Fruit fly (Drosophila melanogaster) whole organism, embryonic: ENCODE data around the gene bb8.

ENCODE experiments used
- CG10274 ChIP-seq: fragments of 200-800 bp; sonication (Bioruptor generic); optimal IDR thresholded peaks from 3 replicates; lab custom pipeline; 2017; ENCODE audit warnings: missing biosample characterization, mild to moderate bottlenecking, missing genetic modification characterization
- CG11398 ChIP-seq: fragments of 200-800 bp; sonication (Bioruptor generic); optimal IDR thresholded peaks from 2 replicates; lab custom pipeline; 2016; ENCODE audit warnings: missing biosample characterization, missing genetic modification characterization
- CG11723 ChIP-seq: fragments of 200-800 bp; sonication (Bioruptor generic); optimal IDR thresholded peaks from 2 replicates; lab custom pipeline; 2017; ENCODE audit warnings: missing biosample characterization, mild to moderate bottlenecking, missing genetic modification characterization
- CG12769 ChIP-seq: fragments of 200-800 bp; sonication (Bioruptor generic); optimal IDR thresholded peaks from 2 replicates; lab custom pipeline; 2019; ENCODE audit warnings: missing biosample characterization, mild to moderate bottlenecking, missing genetic modification characterization, moderate library complexity
- CG13424 ChIP-seq: fragments of 200-800 bp; sonication (Bioruptor generic); optimal IDR thresholded peaks from 2 replicates; lab custom pipeline; 2019; ENCODE audit warnings: missing biosample characterization, mild to moderate bottlenecking, missing genetic modification characterization, moderate library complexity
- CG13624 ChIP-seq: fragments of 200-800 bp; sonication (Bioruptor generic); optimal IDR thresholded peaks from 2 replicates; lab custom pipeline; 2016; ENCODE audit warnings: missing biosample characterization, missing genetic modification characterization
- CG14965 ChIP-seq: fragments of 200-800 bp; sonication (Bioruptor generic); optimal IDR thresholded peaks from 2 replicates; lab custom pipeline; 2016; ENCODE audit warnings: missing biosample characterization, missing genetic modification characterization, borderline replicate concordance
- CG17359 ChIP-seq: fragments of 200-800 bp; sonication (Bioruptor generic); optimal IDR thresholded peaks from 3 replicates; lab custom pipeline; 2018; ENCODE audit warnings: missing biosample characterization, mild to moderate bottlenecking, missing genetic modification characterization, moderate library complexity
- CG17361 ChIP-seq: fragments of 200-800 bp; sonication (Bioruptor generic); IDR thresholded peaks from 3 replicates; pipeline ENCODE4 v1.3.6; 2022; ENCODE audit warnings: missing biosample characterization, missing genetic modification characterization
- CG17802 ChIP-seq: fragments of 200-800 bp; sonication (Bioruptor generic); optimal IDR thresholded peaks from 2 replicates; lab custom pipeline; 2018; ENCODE audit warnings: missing biosample characterization, mild to moderate bottlenecking, missing genetic modification characterization, moderate library complexity
- CG17829 ChIP-seq: fragments of 200-800 bp; optimal IDR thresholded peaks from 2 replicates; lab custom pipeline; 2019; ENCODE audit warnings: missing biosample characterization, mild to moderate bottlenecking, missing genetic modification characterization, moderate library complexity
- CG2202 ChIP-seq: fragments of 200-800 bp; sonication (Bioruptor generic); optimal IDR thresholded peaks from 2 replicates; lab custom pipeline; 2018; ENCODE audit warnings: missing biosample characterization, mild to moderate bottlenecking, missing genetic modification characterization
- CG30431 ChIP-seq: fragments of 200-800 bp; sonication (Bioruptor generic); optimal IDR thresholded peaks from 2 replicates; lab custom pipeline; 2017; ENCODE audit warnings: missing biosample characterization, missing genetic modification characterization
- CG3163 ChIP-seq: fragments of 200-800 bp; sonication (Bioruptor generic); optimal IDR thresholded peaks from 3 replicates; lab custom pipeline; 2016; ENCODE audit warnings: missing biosample characterization, missing genetic modification characterization
- CG4424 ChIP-seq: fragments of 200-800 bp; sonication (Bioruptor generic); optimal IDR thresholded peaks from 3 replicates; lab custom pipeline; 2016; ENCODE audit warnings: missing biosample characterization, missing genetic modification characterization
- CG6765 ChIP-seq: fragments of 200-800 bp; sonication (Bioruptor generic); optimal IDR thresholded peaks from 3 replicates; lab custom pipeline; 2017; ENCODE audit warnings: missing biosample characterization, mild to moderate bottlenecking, missing genetic modification characterization
- CG8765 ChIP-seq: fragments of 200-800 bp; sonication (Bioruptor generic); IDR thresholded peaks from 2 replicates; pipeline ENCODE4 v1.3.6; 2022; ENCODE audit warnings: missing biosample characterization, missing genetic modification characterization
- CoRest ChIP-seq: fragments of 200-800 bp; sonication (Bioruptor generic); optimal IDR thresholded peaks from 3 replicates; lab custom pipeline; 2018; ENCODE audit warnings: missing biosample characterization, mild to moderate bottlenecking, missing genetic modification characterization, moderate library complexity
- CrebB ChIP-seq: fragments of 200-800 bp; sonication (Bioruptor generic); optimal IDR thresholded peaks from 3 replicates; lab custom pipeline; 2018; ENCODE audit warnings: missing biosample characterization, mild to moderate bottlenecking, missing genetic modification characterization
- D19B ChIP-seq: fragments of 200-800 bp; sonication (Bioruptor generic); optimal IDR thresholded peaks from 2 replicates; lab custom pipeline; 2017; ENCODE audit warnings: missing biosample characterization, mild to moderate bottlenecking, missing genetic modification characterization
- Dek ChIP-seq: fragments of 200-800 bp; sonication (Bioruptor generic); optimal IDR thresholded peaks from 3 replicates; lab custom pipeline; 2019; ENCODE audit warnings: missing biosample characterization, mild to moderate bottlenecking, missing genetic modification characterization, moderate library complexity
- Eip74EF ChIP-seq, 2 experiments: fragments of 200-800 bp in 1 of 2; fragments of >200 bp in 1 of 2; sonication (Bioruptor generic) in 1 of 2; optimal IDR thresholded peaks; 2 replicates each; lab custom pipeline; 2017 to 2019; ENCODE audit warnings: missing biosample characterization in 2 of 2, missing genetic modification characterization in 2 of 2, mild to moderate bottlenecking in 1 of 2, moderate library complexity in 1 of 2
- Hr3 ChIP-seq: fragments of 200-800 bp; sonication (Bioruptor generic); optimal IDR thresholded peaks from 3 replicates; lab custom pipeline; 2016; ENCODE audit warnings: missing biosample characterization, missing genetic modification characterization
- Med ChIP-seq: fragments of 200-800 bp; sonication (Bioruptor generic); peaks from one replicate; lab custom pipeline; 2016; ENCODE audit warnings: missing biosample characterization, missing genetic modification characterization, mild to moderate bottlenecking, inconsistent platforms, moderate library complexity
- Oaz ChIP-seq: fragments of 200-800 bp; sonication (Bioruptor generic); IDR thresholded peaks from 2 replicates; pipeline ENCODE4 v1.3.6; 2022; ENCODE audit warnings: missing biosample characterization, missing genetic modification characterization
- PHDP ChIP-seq: fragments of 200-800 bp; sonication (Bioruptor generic); optimal IDR thresholded peaks from 3 replicates; lab custom pipeline; 2018; ENCODE audit warnings: missing biosample characterization, mild to moderate bottlenecking, missing genetic modification characterization, moderate library complexity
- Side ChIP-seq: fragments of 200-800 bp; sonication (Bioruptor generic); optimal IDR thresholded peaks from 2 replicates; lab custom pipeline; 2016; ENCODE audit warnings: missing biosample characterization, missing genetic modification characterization
- Six4 ChIP-seq: fragments of 200-800 bp; sonication (Bioruptor generic); optimal IDR thresholded peaks from 2 replicates; lab custom pipeline; 2016; ENCODE audit warnings: missing biosample characterization, missing genetic modification characterization
- Sox100B ChIP-seq: fragments of 200-800 bp; sonication (Bioruptor generic); optimal IDR thresholded peaks from 3 replicates; lab custom pipeline; 2018; ENCODE audit warnings: missing biosample characterization, mild to moderate bottlenecking, missing genetic modification characterization
- Ssrp ChIP-seq: fragments of 200-800 bp; sonication (Bioruptor generic); optimal IDR thresholded peaks from 2 replicates; lab custom pipeline; 2018; ENCODE audit warnings: missing biosample characterization, mild to moderate bottlenecking, missing genetic modification characterization, moderate library complexity
- az2 ChIP-seq: fragments of 200-800 bp; sonication (Bioruptor generic); optimal IDR thresholded peaks from 3 replicates; lab custom pipeline; 2016; ENCODE audit warnings: missing biosample characterization, missing genetic modification characterization
- bcd ChIP-seq: fragments of 200-800 bp; sonication (Bioruptor generic); optimal IDR thresholded peaks from 2 replicates; lab custom pipeline; 2017; ENCODE audit warnings: missing biosample characterization, mild to moderate bottlenecking, missing genetic modification characterization
- cg ChIP-seq: fragments of 200-800 bp; sonication (Bioruptor generic); optimal IDR thresholded peaks from 3 replicates; lab custom pipeline; 2019; ENCODE audit warnings: missing biosample characterization, mild to moderate bottlenecking, missing genetic modification characterization, moderate library complexity
- dmrt11E ChIP-seq: fragments of 200-800 bp; sonication (Bioruptor generic); optimal IDR thresholded peaks from 3 replicates; lab custom pipeline; 2018; ENCODE audit warnings: missing biosample characterization, mild to moderate bottlenecking, missing genetic modification characterization, moderate library complexity
- dmrt99B ChIP-seq: fragments of 200-800 bp; sonication (Bioruptor generic); optimal IDR thresholded peaks from 2 replicates; lab custom pipeline; 2018; ENCODE audit warnings: missing biosample characterization, mild to moderate bottlenecking, missing genetic modification characterization, moderate library complexity
- dysf ChIP-seq: fragments of 200-800 bp; sonication (Bioruptor generic); IDR thresholded peaks from 3 replicates; pipeline ENCODE4 v1.3.6; 2022; ENCODE audit warnings: missing biosample characterization, missing genetic modification characterization
- en ChIP-seq: fragments of 200-800 bp; sonication (Bioruptor generic); optimal IDR thresholded peaks from 2 replicates; lab custom pipeline; 2016; ENCODE audit warnings: missing biosample characterization, missing genetic modification characterization
- exex ChIP-seq: fragments of 200-800 bp; sonication (Bioruptor generic); optimal IDR thresholded peaks from 4 replicates; lab custom pipeline; 2018; ENCODE audit warnings: missing biosample characterization, mild to moderate bottlenecking, missing genetic modification characterization, moderate library complexity
- gcm ChIP-seq: fragments of 200-800 bp; sonication (Bioruptor generic); optimal IDR thresholded peaks from 2 replicates; lab custom pipeline; 2019; ENCODE audit warnings: missing biosample characterization, mild to moderate bottlenecking, missing genetic modification characterization, moderate library complexity
- insv ChIP-seq, 2 experiments: fragments of 200-800 bp; sonication (Bioruptor generic); optimal IDR thresholded peaks; 3 replicates each; lab custom pipeline; 2016 to 2018; ENCODE audit warnings: missing biosample characterization in 2 of 2, missing genetic modification characterization in 2 of 2
- ken ChIP-seq: fragments of 200-800 bp; sonication (Bioruptor generic); IDR thresholded peaks from 3 replicates; pipeline ENCODE4 v1.3.6; 2022; ENCODE audit warnings: missing biosample characterization, missing genetic modification characterization
- lilli ChIP-seq: fragments of 200-800 bp; sonication (Bioruptor generic); optimal IDR thresholded peaks from 3 replicates; lab custom pipeline; 2016; ENCODE audit warnings: missing biosample characterization, missing genetic modification characterization
- lmd ChIP-seq: fragments of 200-800 bp; sonication (Bioruptor generic); IDR thresholded peaks from 2 replicates; pipeline ENCODE4 v1.3.6; 2022; ENCODE audit warnings: missing biosample characterization, missing genetic modification characterization
- repo ChIP-seq: fragments of 200-800 bp; sonication (Bioruptor generic); optimal IDR thresholded peaks from 2 replicates; lab custom pipeline; 2016; ENCODE audit warnings: missing biosample characterization, missing genetic modification characterization
- sima ChIP-seq: fragments of 200-800 bp; sonication (Bioruptor generic); optimal IDR thresholded peaks from 2 replicates; lab custom pipeline; 2016; ENCODE audit warnings: missing biosample characterization, missing genetic modification characterization
- slou ChIP-seq: fragments of 200-800 bp; sonication (Bioruptor generic); optimal IDR thresholded peaks from 3 replicates; lab custom pipeline; 2016; ENCODE audit warnings: missing biosample characterization, missing genetic modification characterization
- tap ChIP-seq: fragments of 200-800 bp; optimal IDR thresholded peaks from 3 replicates; lab custom pipeline; 2019; ENCODE audit warnings: missing biosample characterization, mild to moderate bottlenecking, missing genetic modification characterization, moderate library complexity
- vvl ChIP-seq: fragments of 200-800 bp; sonication (Bioruptor generic); IDR thresholded peaks from 2 replicates; pipeline ENCODE4 v1.3.6; 2022; ENCODE audit warnings: missing biosample characterization, missing genetic modification characterization
- wek ChIP-seq: fragments of 200-800 bp; sonication (Bioruptor generic); optimal IDR thresholded peaks from 3 replicates; lab custom pipeline; 2018; ENCODE audit warnings: missing biosample characterization, mild to moderate bottlenecking, missing genetic modification characterization, moderate library complexity

The bb8 gene

DNA sequence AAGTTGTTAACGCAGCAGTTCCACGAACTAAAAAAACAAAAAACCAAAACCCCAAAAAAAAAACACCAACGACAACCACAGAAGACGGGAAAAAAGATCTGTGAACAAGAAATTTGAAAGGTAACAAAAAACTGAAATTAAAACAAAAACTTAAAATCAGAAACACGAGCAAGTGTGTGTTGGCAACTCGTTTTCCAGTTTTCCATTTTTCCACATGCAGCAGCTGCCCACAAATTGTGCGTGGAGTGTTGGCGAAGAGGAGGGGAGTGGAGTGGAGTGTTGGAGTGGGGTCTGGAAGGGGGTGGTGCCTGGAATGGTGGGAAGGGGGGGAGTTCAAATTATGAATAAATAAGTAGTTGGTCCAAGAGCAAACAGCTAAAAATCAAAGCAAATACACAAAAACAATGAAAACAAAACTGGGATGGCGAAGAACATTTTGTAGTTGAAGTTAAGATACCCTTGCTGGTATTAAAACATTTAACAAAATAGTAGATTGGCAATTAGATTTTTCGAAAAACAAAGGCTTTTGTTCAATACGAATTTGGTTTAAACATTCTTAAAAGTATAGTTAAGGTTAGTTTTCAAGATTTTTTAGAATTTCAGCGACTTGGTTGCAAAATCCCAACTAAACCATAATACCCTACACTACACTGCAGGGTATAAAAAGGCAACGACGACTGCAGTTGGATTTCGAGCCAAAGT, 43.5 kb upstream of the bb8 start:
- TF ChIP-seq CG17829 (tag; lab: Kevin White, UChicago) (peak; percentile 53), Eip74EF (GFP tag; optimal IDR thresholded peaks at IDR 0.05; lab: Kevin White, UChicago) (peak in 1 of 2 experiments; percentile 27), CG10274 (GFP tag; lab: Kevin White, UChicago) (peak; percentile 67), CG17361 (GFP tag; lab: Robert Waterston, UW) (peak; percentile 74), D19B (GFP tag; lab: Kevin White, UChicago) (peak; percentile 37), ken (GFP tag; lab: Robert Waterston, UW) (0 out of 3 replicates have a peak, but pooled peaks have one; percentile 33), CG3163 (GFP tag; lab: Kevin White, UChicago) (peak; percentile 41), cg (GFP tag; lab: Kevin White, UChicago) (peak; percentile 43), dysf (peak; percentile 23; the same call in 1 of the 3 replicates), CG6765 (GFP tag; lab: Kevin White, UChicago) (no peak), slou (GFP tag; lab: Kevin White, UChicago) (no peak), wek (GFP tag; lab: Kevin White, UChicago) (no peak), CG11398 (GFP tag; lab: Kevin White, UChicago) (peak; percentile 25), CG2202 (tag; lab: Kevin White, UChicago) (peak; percentile 40), CoRest (peak; percentile 46), CrebB (peak; percentile 1), dmrt99B (tag; lab: Kevin White, UChicago) (peak; percentile 67), CG8765 (GFP tag; lab: Robert Waterston, UW) (no peak), Ssrp (tag; lab: Kevin White, UChicago) (peak; percentile 65), Dek (no peak), az2 (GFP tag; lab: Kevin White, UChicago) (peak; percentile 38), CG14965 (GFP tag; lab: Kevin White, UChicago) (no peak), repo (GFP tag; lab: Kevin White, UChicago) (peak; percentile 26), gcm (GFP tag; lab: Kevin White, UChicago) (peak; percentile 4), lmd (GFP tag; lab: Robert Waterston, UW) (peak; percentile 38; the same call in 1 of the 2 replicates), en (GFP tag; lab: Kevin White, UChicago) (peak; percentile 30), Med (GFP tag; lab: Kevin White, UChicago) (peak; percentile 52), Six4 (GFP tag; lab: Kevin White, UChicago) (peak; percentile 5), Oaz (GFP tag; lab: Robert Waterston, UW) (no peak), CG4424 (GFP tag; lab: Kevin White, UChicago) (peak; percentile 41), PHDP (tag; lab: Kevin White, UChicago) (peak; percentile 58), dmrt11E (tag; lab: Kevin White, UChicago) (peak; percentile 67), CG13424 (peak; percentile 55), insv (GFP tag; optimal IDR thresholded peaks at IDR 0.05; lab: Kevin White, UChicago) (no peak), CG17802 (tag; lab: Kevin White, UChicago) (no peak), CG30431 (GFP tag; lab: Kevin White, UChicago) (peak; percentile 8), bcd (peak; percentile 56), Hr3 (peak; percentile 34), Sox100B (peak; percentile 63), CG12769 (tag; lab: Kevin White, UChicago) (peak; percentile 51), CG17359 (peak; percentile 60), Side (peak; percentile 17), exex (tag; lab: Kevin White, UChicago) (no peak), vvl (GFP tag; lab: Robert Waterston, UW) (peak; percentile 68), CG13624 (peak; percentile 4), lilli (GFP tag; lab: Kevin White, UChicago) (peak; percentile 21), CG11723 (peak; percentile 8), sima (GFP tag; lab: Kevin White, UChicago) (no peak), tap (tag; lab: Kevin White, UChicago) (peak; percentile 54)
